Fruit fly (Drosophila melanogaster): ENCODE results near the gene CG6974.

Gene CG6974

DNA sequence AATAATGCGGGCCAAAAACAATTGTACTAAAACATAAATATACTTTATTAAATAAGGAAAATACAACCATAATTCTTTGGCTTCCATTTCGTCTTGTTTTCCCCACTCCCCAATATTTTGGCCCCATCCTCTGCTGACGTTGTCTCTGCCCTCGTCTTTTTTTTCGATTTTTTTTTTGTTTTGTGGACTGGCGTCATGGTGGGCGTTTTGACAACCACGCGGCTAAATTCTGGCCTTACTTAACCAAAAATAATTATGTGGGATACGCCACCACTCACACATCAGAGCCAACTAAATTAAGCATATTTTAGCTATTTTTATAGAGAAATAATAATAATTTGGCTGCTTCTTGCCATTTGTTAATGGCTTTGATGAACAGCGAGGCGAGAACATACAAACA is 45.5 kb upstream of the CG6974 start (continued):
- no peak for TF ChIP-seq shn (GFP tag; optimal IDR thresholded peaks at IDR 0.05)
- TF ChIP-seq CG7372 (GFP tag; IDR thresholded peaks at IDR 0.05), result no peak
- TF ChIP-seq CG4328 (GFP tag; optimal IDR thresholded peaks at IDR 0.05), result peak; percentile 43
- TF ChIP-seq CG6175 (GFP tag; IDR thresholded peaks at IDR 0.05), result no peak
- no peak for TF ChIP-seq CG14050 (GFP tag; IDR thresholded peaks at IDR 0.05)
- TF ChIP-seq CG1233 (GFP tag; optimal IDR thresholded peaks at IDR 0.05), result no peak
- TF ChIP-seq Rx (GFP tag; IDR thresholded peaks at IDR 0.05), result no peak
- no peak for TF ChIP-seq CG31224 (GFP tag; IDR thresholded peaks at IDR 0.05)
- no peak for TF ChIP-seq CG16863 (GFP tag; optimal IDR thresholded peaks at IDR 0.05)
- no peak for TF ChIP-seq Sin3A (optimal IDR thresholded peaks at IDR 0.05)
- no peak for TF ChIP-seq tin (GFP tag; optimal IDR thresholded peaks at IDR 0.05)
- TF ChIP-seq amos (GFP tag; IDR thresholded peaks at IDR 0.05; ENCODE audit: partially characterized antibody), result no peak; the same call in 1 of the 2 replicates
- no peak for TF ChIP-seq CG3726 (GFP tag; IDR thresholded peaks at IDR 0.05)
- TF ChIP-seq cwo (GFP tag; optimal IDR thresholded peaks at IDR 0.05), result no peak
- TF ChIP-seq toy (GFP tag; IDR thresholded peaks at IDR 0.05), result no peak
- peak; percentile 54 for TF ChIP-seq CG32772 (GFP tag; IDR thresholded peaks at IDR 0.05)
- no peak for TF ChIP-seq peb (GFP tag; IDR thresholded peaks at IDR 0.05)
- no peak for TF ChIP-seq klu (GFP tag; IDR thresholded peaks at IDR 0.05)
- peak in 1 of 2 experiments; percentile 15 for TF ChIP-seq Pdp1 (GFP tag; optimal IDR thresholded peaks at IDR 0.05)
- TF ChIP-seq HmgD (GFP tag; optimal IDR thresholded peaks at IDR 0.05), result no peak
- TF ChIP-seq CG8924 (tag; optimal IDR thresholded peaks at IDR 0.05), result no peak
- no peak for TF ChIP-seq CG7963 (GFP tag; IDR thresholded peaks at IDR 0.05; ENCODE audit: partially characterized antibody)
- TF ChIP-seq CG6854 (GFP tag; optimal IDR thresholded peaks at IDR 0.05), result no peak
- no peak for TF ChIP-seq gt (GFP tag; IDR thresholded peaks at IDR 0.05)
- TF ChIP-seq NFAT (GFP tag; IDR thresholded peaks at IDR 0.05), result no peak
- no peak for TF ChIP-seq vfl (GFP tag; optimal IDR thresholded peaks at IDR 0.05)
- no peak for TF ChIP-seq zen (tag; optimal IDR thresholded peaks at IDR 0.05)
- TF ChIP-seq abd-A (tag; optimal IDR thresholded peaks at IDR 0.05), result peak; percentile 36
- no peak for TF ChIP-seq chm (GFP tag; IDR thresholded peaks at IDR 0.05)
- TF ChIP-seq CG3838 (GFP tag; optimal IDR thresholded peaks at IDR 0.05), result no peak

DNA sequence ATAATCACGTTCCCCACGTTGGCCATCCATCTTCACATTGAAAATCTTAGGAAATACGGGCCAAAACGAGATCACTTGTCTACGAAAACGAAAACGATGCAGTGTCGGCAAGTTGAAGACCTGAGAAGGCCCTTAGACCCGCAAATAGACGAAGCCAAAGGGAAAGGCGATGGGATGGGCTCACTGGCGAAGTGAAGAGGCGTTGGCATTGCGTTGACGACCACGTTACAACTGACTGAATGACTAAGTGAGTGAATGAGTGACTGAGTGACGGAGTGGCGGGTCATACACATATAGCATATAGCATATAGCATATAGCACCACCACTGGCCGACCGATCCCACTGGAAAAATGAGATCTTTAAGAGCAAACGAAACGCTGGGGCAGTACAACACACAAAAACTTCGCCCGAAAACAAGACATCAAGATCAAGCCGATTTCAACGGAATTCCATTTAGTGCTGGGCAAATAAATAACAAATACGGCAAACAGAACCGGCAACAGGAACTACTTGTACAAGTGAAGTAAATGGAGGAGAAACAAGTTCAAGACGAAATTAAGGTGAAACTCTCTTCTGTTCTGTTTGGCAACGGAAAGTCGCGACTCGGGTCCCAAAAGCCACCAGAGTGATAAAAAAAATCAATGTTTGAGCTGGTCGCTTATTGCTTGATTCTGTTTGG is 44.1 kb upstream of the CG6974 start:
- TF ChIP-seq Deaf1 (tag; optimal IDR thresholded peaks at IDR 0.05), result peak; percentile 18
- peak in 1 of 2 experiments; percentile 49 for TF ChIP-seq Hr78 (GFP tag; optimal IDR thresholded peaks at IDR 0.05)
- TF ChIP-seq sd (tag; optimal IDR thresholded peaks at IDR 0.05), result peak; percentile 11
- TF ChIP-seq CG15269 (tag; optimal IDR thresholded peaks at IDR 0.05), result peak; percentile 15
- no peak for TF ChIP-seq CG15011 (GFP tag; optimal IDR thresholded peaks at IDR 0.05)
- no peak for TF ChIP-seq hkb (optimal IDR thresholded peaks at IDR 0.05)
- 0 out of 2 replicates have a peak, but pooled peaks have one; percentile 12 for TF ChIP-seq hkb (GFP tag; IDR thresholded peaks at IDR 0.05)
- peak; percentile 95 for TF ChIP-seq sr (GFP tag; IDR thresholded peaks at IDR 0.05)
- peak; percentile 90 for TF ChIP-seq CG13894 (tag; optimal IDR thresholded peaks at IDR 0.05)
- TF ChIP-seq grau (tag; optimal IDR thresholded peaks at IDR 0.05), result no peak
- TF ChIP-seq CG10321 (GFP tag; IDR thresholded peaks at IDR 0.05), result 0 out of 2 replicates have a peak, but pooled peaks have one; percentile 18
- TF ChIP-seq Stat92E (GFP tag; optimal IDR thresholded peaks at IDR 0.05), result peak in 1 of 3 experiments; percentile 83
- TF ChIP-seq CG12769 (tag; optimal IDR thresholded peaks at IDR 0.05), result peak; percentile 92
- no peak for TF ChIP-seq vfl (GFP tag; optimal IDR thresholded peaks at IDR 0.05)
- peak; percentile 22 for TF ChIP-seq CG10543 (GFP tag; optimal IDR thresholded peaks at IDR 0.05)
- TF ChIP-seq crol (GFP tag; IDR thresholded peaks at IDR 0.05), result peak; percentile 27; the same call in 1 of the 2 replicates
- no peak for TF ChIP-seq seq (GFP tag; IDR thresholded peaks at IDR 0.05)
- TF ChIP-seq gce (GFP tag; IDR thresholded peaks at IDR 0.05), result 0 out of 3 replicates have a peak, but pooled peaks have one; percentile 5
- TF ChIP-seq CG8281 (tag; optimal IDR thresholded peaks at IDR 0.05), result peak; percentile 99
- peak; percentile 10 for TF ChIP-seq Ets65A (GFP tag)
- TF ChIP-seq NC2α (GFP tag; optimal IDR thresholded peaks at IDR 0.05), result no peak
- peak; percentile 5 for TF ChIP-seq CG15696 (tag; optimal IDR thresholded peaks at IDR 0.05)

Measured in whole organism, embryonic.